Worm (Caenorhabditis elegans): Measurements from ENCODE around the gene Y102A11A.9.

DNA sequence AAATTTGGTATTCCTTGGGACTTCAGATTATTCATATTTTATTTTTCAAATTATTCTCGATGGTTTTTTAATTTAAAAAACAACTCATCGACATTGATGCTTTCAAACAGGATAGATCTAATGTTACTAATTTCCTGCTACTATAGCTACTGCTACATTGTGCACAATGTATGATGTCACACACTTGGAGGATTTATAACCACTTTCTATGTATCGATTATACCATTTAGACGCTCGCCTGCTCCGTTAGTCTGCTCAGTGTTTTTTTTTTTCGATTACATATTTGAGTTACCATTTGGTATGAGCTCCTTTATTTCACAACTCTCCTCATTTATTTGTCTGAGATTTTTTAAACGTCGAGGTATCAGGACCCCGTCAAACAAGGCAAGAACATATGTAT, 22.5 kb upstream of the Y102A11A.9 start, which contains the start of gene Y40A1A.2:
- no peak for TF ChIP-seq pha-4 (tag; optimal IDR thresholded peaks at IDR 0.05)
- TF ChIP-seq unc-62 (GFP tag; optimal IDR thresholded peaks at IDR 0.05) = no peak
- no peak for TF ChIP-seq ztf-11 (tag; optimal IDR thresholded peaks at IDR 0.05)
- no peak for TF ChIP-seq lsy-2 (tag; optimal IDR thresholded peaks at IDR 0.05)
- TF ChIP-seq lin-13 (tag; optimal IDR thresholded peaks at IDR 0.05) = no peak
- no peak for TF ChIP-seq nhr-12 (tag; optimal IDR thresholded peaks at IDR 0.05)
- TF ChIP-seq nhr-28 (tag; optimal IDR thresholded peaks at IDR 0.05) = no peak
- TF ChIP-seq snpc-4 (tag; optimal IDR thresholded peaks at IDR 0.05) = no peak
- no peak for TF ChIP-seq nhr-76 (tag; optimal IDR thresholded peaks at IDR 0.05)
- TF ChIP-seq ham-2 (GFP tag; optimal IDR thresholded peaks at IDR 0.05) = no peak
- TF ChIP-seq mab-5 (tag; optimal IDR thresholded peaks at IDR 0.05) = no peak
- no peak for TF ChIP-seq unc-120 (tag; optimal IDR thresholded peaks at IDR 0.05; ENCODE audit: poor library complexity, severe bottlenecking)
- no peak for TF ChIP-seq blmp-1 (tag; optimal IDR thresholded peaks at IDR 0.05)
- TF ChIP-seq elt-3 (tag; optimal IDR thresholded peaks at IDR 0.05) = no peak

Measured in whole organism, mixed stage, embryonic.